Worm (Caenorhabditis elegans) whole organism, late embryonic: ENCODE results near the gene F46G11.2.

Experiments
- C08G9.2 ChIP-seq: sonication (generic microtip); optimal IDR thresholded peaks from 2 replicates; lab custom pipeline; 2016; ENCODE audit warnings: mild to moderate bottlenecking, missing genetic modification characterization, moderate library complexity, missing compliant biosample characterization
- F13H6.1 ChIP-seq: sonication (generic microtip); optimal IDR thresholded peaks from 2 replicates; lab custom pipeline; 2016; ENCODE audit warnings: missing genetic modification characterization, missing compliant biosample characterization
- K09A11.1 ChIP-seq: sonication (generic microtip); optimal IDR thresholded peaks from 2 replicates; lab custom pipeline; 2017; ENCODE audit warnings: antibody characterized with exemption, mild to moderate bottlenecking, missing genetic modification characterization, missing compliant biosample characterization; ENCODE audit not compliant: insufficient read depth
- ahr-1 ChIP-seq: sonication (generic microtip); optimal IDR thresholded peaks from 2 replicates; lab custom pipeline; 2016; ENCODE audit warnings: missing genetic modification characterization, missing compliant biosample characterization
- ceh-14 ChIP-seq: sonication (generic microtip); optimal IDR thresholded peaks from 2 replicates; lab custom pipeline; 2016; ENCODE audit warnings: missing genotype, missing genetic modification characterization, missing compliant biosample characterization
- ceh-18 ChIP-seq: sonication (generic microtip); optimal IDR thresholded peaks from 2 replicates; lab custom pipeline; 2016; ENCODE audit warnings: missing genetic modification characterization, missing compliant biosample characterization
- ceh-19 ChIP-seq: fragments of 200-800 bp; sonication (Bioruptor generic); optimal IDR thresholded peaks from 2 replicates; lab custom pipeline; 2018; ENCODE audit warnings: mild to moderate bottlenecking, missing genetic modification characterization, missing compliant biosample characterization
- ceh-2 ChIP-seq: sonication (generic microtip); optimal IDR thresholded peaks from 2 replicates; lab custom pipeline; 2016; ENCODE audit warnings: missing genotype, missing genetic modification characterization, missing compliant biosample characterization
- ceh-24 ChIP-seq: sonication (generic microtip); optimal IDR thresholded peaks from 2 replicates; lab custom pipeline; 2016; ENCODE audit warnings: mild to moderate bottlenecking, missing genetic modification characterization, missing compliant biosample characterization
- ceh-30 ChIP-seq: fragments of 150-350 bp; optimal IDR thresholded peaks from 2 replicates; lab custom pipeline; 2014; ENCODE audit warnings: missing biosample characterization, missing genetic modification characterization
- ceh-31 ChIP-seq: sonication (generic microtip); optimal IDR thresholded peaks from 2 replicates; lab custom pipeline; 2016; ENCODE audit warnings: missing genetic modification characterization, missing compliant biosample characterization
- ceh-34 ChIP-seq: sonication (generic microtip); optimal IDR thresholded peaks from 2 replicates; lab custom pipeline; 2016; ENCODE audit warnings: mild to moderate bottlenecking, missing genetic modification characterization, missing compliant biosample characterization
- ceh-45 ChIP-seq: fragments of 200-800 bp; sonication (Bioruptor generic); IDR thresholded peaks from 2 replicates; pipeline ENCODE4 v1.3.6; 2022; ENCODE audit warnings: missing genetic modification reagents, missing genetic modification characterization, missing compliant biosample characterization
- ceh-6 ChIP-seq: fragments of 200-800 bp; sonication (Bioruptor generic); optimal IDR thresholded peaks from 2 replicates; lab custom pipeline; 2018; ENCODE audit warnings: mild to moderate bottlenecking, missing genetic modification characterization, missing compliant biosample characterization
- ceh-9 ChIP-seq: sonication (generic microtip); optimal IDR thresholded peaks from 2 replicates; lab custom pipeline; 2016; ENCODE audit warnings: mild to moderate bottlenecking, missing genetic modification characterization, inconsistent platforms, missing compliant biosample characterization
- che-1 ChIP-seq: sonication (generic microtip); optimal IDR thresholded peaks from 2 replicates; lab custom pipeline; 2016; ENCODE audit warnings: mild to moderate bottlenecking, missing genetic modification characterization, missing compliant biosample characterization
- dmd-4 ChIP-seq: sonication (generic microtip); optimal IDR thresholded peaks from 2 replicates; lab custom pipeline; 2016; ENCODE audit warnings: borderline replicate concordance, missing genetic modification characterization, missing compliant biosample characterization
- dve-1 ChIP-seq: sonication (generic microtip); optimal IDR thresholded peaks from 2 replicates; lab custom pipeline; 2017; ENCODE audit warnings: antibody characterized with exemption, mild to moderate bottlenecking, missing genetic modification characterization, missing compliant biosample characterization
- elt-2 ChIP-seq: sonication (generic microtip); optimal IDR thresholded peaks from 2 replicates; lab custom pipeline; 2016; ENCODE audit warnings: missing genetic modification reagents, missing genetic modification characterization, missing compliant biosample characterization
- elt-4 ChIP-seq: sonication (generic microtip); optimal IDR thresholded peaks from 2 replicates; lab custom pipeline; 2016; ENCODE audit warnings: missing genetic modification characterization, missing compliant biosample characterization
- eyg-1 ChIP-seq: sonication (generic microtip); optimal IDR thresholded peaks from 2 replicates; lab custom pipeline; 2016; ENCODE audit warnings: missing genotype, missing genetic modification characterization, missing compliant biosample characterization
- fkh-10 ChIP-seq: fragments of 150-350 bp; optimal IDR thresholded peaks from 2 replicates; lab custom pipeline; 2014; ENCODE audit warnings: missing biosample characterization, missing genetic modification reagents, missing genetic modification characterization
- gmeb-2 ChIP-seq: sonication (generic microtip); optimal IDR thresholded peaks from 2 replicates; lab custom pipeline; 2016; ENCODE audit warnings: missing genetic modification characterization, inconsistent platforms, missing compliant biosample characterization
- hlh-13 ChIP-seq: fragments of 200-800 bp; sonication (Bioruptor generic); optimal IDR thresholded peaks from 2 replicates; lab custom pipeline; 2018; ENCODE audit warnings: mild to moderate bottlenecking, missing genetic modification characterization, missing compliant biosample characterization
- hlh-15 ChIP-seq: sonication (generic microtip); optimal IDR thresholded peaks from 2 replicates; lab custom pipeline; 2016; ENCODE audit warnings: missing genetic modification characterization, missing compliant biosample characterization
- hlh-30 ChIP-seq: sonication (generic microtip); optimal IDR thresholded peaks from 2 replicates; lab custom pipeline; 2017; ENCODE audit warnings: antibody characterized with exemption, missing genetic modification characterization, missing compliant biosample characterization; ENCODE audit not compliant: insufficient read depth
- hlh-6 ChIP-seq: sonication (generic microtip); optimal IDR thresholded peaks from 2 replicates; lab custom pipeline; 2016; ENCODE audit warnings: missing genotype, missing genetic modification characterization, missing compliant biosample characterization
- madf-2 ChIP-seq: sonication (generic microtip); optimal IDR thresholded peaks from 2 replicates; lab custom pipeline; 2017; ENCODE audit warnings: missing genetic modification characterization, missing compliant biosample characterization
- npax-4 ChIP-seq: sonication (generic microtip); optimal IDR thresholded peaks from 2 replicates; lab custom pipeline; 2016; ENCODE audit warnings: missing genetic modification characterization, missing compliant biosample characterization
- pag-3 ChIP-seq: sonication (generic microtip); optimal IDR thresholded peaks from 2 replicates; lab custom pipeline; 2016; ENCODE audit warnings: missing compliant biosample characterization, missing genetic modification characterization, borderline replicate concordance
- pat-9 ChIP-seq: fragments of 200-800 bp; sonication (Bioruptor generic); optimal IDR thresholded peaks from 2 replicates; lab custom pipeline; 2018; ENCODE audit warnings: mild to moderate bottlenecking, missing genetic modification characterization, moderate library complexity, missing compliant biosample characterization
- pax-1 ChIP-seq: fragments of 150-350 bp; optimal IDR thresholded peaks from 2 replicates; lab custom pipeline; 2014; ENCODE audit warnings: missing biosample characterization, missing genetic modification characterization
- pha-2 ChIP-seq: sonication (generic microtip); optimal IDR thresholded peaks from 2 replicates; lab custom pipeline; 2017; ENCODE audit warnings: mild to moderate bottlenecking, missing genetic modification characterization, missing compliant biosample characterization
- pqm-1 ChIP-seq: sonication (generic microtip); optimal IDR thresholded peaks from 2 replicates; lab custom pipeline; 2016; ENCODE audit warnings: missing genetic modification characterization, missing compliant biosample characterization
- pros-1 ChIP-seq: fragments of 150-350 bp; optimal IDR thresholded peaks from 2 replicates; lab custom pipeline; 2014; ENCODE audit warnings: missing biosample characterization, missing genetic modification reagents, missing genetic modification characterization
- ref-2 ChIP-seq: sonication (generic microtip); optimal IDR thresholded peaks from 2 replicates; lab custom pipeline; 2016; ENCODE audit warnings: missing genetic modification characterization, missing compliant biosample characterization
- rnt-1 ChIP-seq: sonication (generic microtip); optimal IDR thresholded peaks from 2 replicates; lab custom pipeline; 2016; ENCODE audit warnings: missing genetic modification characterization, missing compliant biosample characterization
- sdc-2 ChIP-seq: sonication (generic microtip); optimal IDR thresholded peaks from 2 replicates; lab custom pipeline; 2016; ENCODE audit warnings: missing genotype, missing genetic modification characterization, missing compliant biosample characterization
- sox-2 ChIP-seq: fragments of 200-800 bp; sonication (Bioruptor generic); IDR thresholded peaks from 2 replicates; pipeline ENCODE4 v1.3.6; 2022; ENCODE audit warnings: missing genetic modification reagents, missing genetic modification characterization, missing compliant biosample characterization
- syd-9 ChIP-seq: sonication (generic microtip); optimal IDR thresholded peaks from 2 replicates; lab custom pipeline; 2016; ENCODE audit warnings: mild to moderate bottlenecking, missing genetic modification characterization, moderate library complexity, missing compliant biosample characterization
- tbx-2 ChIP-seq: sonication (generic microtip); optimal IDR thresholded peaks from 2 replicates; lab custom pipeline; 2016; ENCODE audit warnings: missing genetic modification characterization, missing compliant biosample characterization
- ttx-3 ChIP-seq: sonication (generic microtip); optimal IDR thresholded peaks from 2 replicates; lab custom pipeline; 2016; ENCODE audit warnings: missing genetic modification reagents, missing genetic modification characterization, missing compliant biosample characterization
- unc-3 ChIP-seq, 2 experiments: fragments of 200-800 bp in 1 of 2; sonication (Bioruptor generic) in 1 of 2; sonication (generic microtip) in 1 of 2; conservative IDR thresholded peaks in 1 of 2; optimal IDR thresholded peaks in 1 of 2; 2 replicates each; pipeline versions ENCODE4 v1.3.6 to Lab custom; 2016 to 2022; ENCODE audit warnings: missing compliant biosample characterization in 2 of 2, missing genetic modification characterization in 2 of 2, missing genetic modification reagents in 1 of 2
- unc-55 ChIP-seq: sonication (generic microtip); optimal IDR thresholded peaks from 2 replicates; lab custom pipeline; 2017; ENCODE audit warnings: missing biosample characterization, missing genetic modification reagents, missing genetic modification characterization
- unc-86 ChIP-seq: sonication (generic microtip); optimal IDR thresholded peaks from 2 replicates; lab custom pipeline; 2016; ENCODE audit warnings: missing genetic modification characterization, missing compliant biosample characterization
- zip-5 ChIP-seq: sonication (generic microtip); optimal IDR thresholded peaks from 2 replicates; lab custom pipeline; 2016; ENCODE audit warnings: missing genetic modification characterization, missing compliant biosample characterization

The F46G11.2 gene

DNA sequence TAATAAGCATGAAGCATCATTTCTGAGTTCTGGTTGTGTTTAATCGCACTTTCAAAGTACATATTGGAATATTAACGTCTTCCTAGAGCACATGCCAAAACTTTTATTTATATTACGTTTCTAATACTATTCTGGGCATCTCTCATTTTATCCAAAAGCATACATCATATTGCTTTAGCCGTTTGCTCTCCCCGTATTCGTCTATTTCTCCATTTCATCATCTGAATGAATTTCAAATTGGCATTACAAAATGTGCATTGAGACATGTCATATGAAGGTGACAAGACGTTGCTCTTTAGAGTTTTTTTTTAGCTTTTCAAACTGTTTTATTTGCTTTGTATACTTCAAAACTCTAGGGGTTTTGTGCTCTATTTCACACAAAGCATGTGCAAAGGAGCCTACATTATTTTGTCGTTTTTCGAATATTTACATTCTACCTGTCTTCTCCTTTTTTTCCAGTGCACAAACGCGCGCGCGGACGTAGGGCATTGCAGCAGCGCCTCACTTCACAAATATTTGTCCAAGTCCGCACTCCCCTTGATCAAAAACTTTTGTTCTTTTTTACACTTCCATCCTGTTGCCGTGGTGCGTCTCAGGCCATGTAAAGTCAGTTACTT, 15.3 kb upstream of the F46G11.2 start:
- TF ChIP-seq madf-2 (tag; lab: Kevin White, UChicago) (no peak), hlh-30 (tag; lab: Kevin White, UChicago) (no peak), dve-1 (tag; lab: Kevin White, UChicago) (no peak), elt-2 (tag; lab: Kevin White, UChicago) (no peak), ceh-6 (no peak), gmeb-2 (tag; lab: Kevin White, UChicago) (no peak), tbx-2 (tag; lab: Kevin White, UChicago) (no peak), pag-3 (tag; lab: Kevin White, UChicago) (no peak), K09A11.1 (no peak), hlh-13 (GFP tag; lab: Kevin White, UChicago) (no peak), ahr-1 (tag; lab: Kevin White, UChicago) (no peak), unc-3 (GFP tag; conservative IDR thresholded peaks at IDR 0.05; lab: Robert Waterston, UW) (no peak), unc-3 (tag; optimal IDR thresholded peaks at IDR 0.05; lab: Kevin White, UChicago) (no peak), ceh-2 (tag; lab: Kevin White, UChicago) (no peak), pqm-1 (no peak), ceh-30 (tag; lab: Kevin White, UChicago) (no peak), F13H6.1 (tag; lab: Kevin White, UChicago) (no peak), ceh-18 (no peak)

DNA sequence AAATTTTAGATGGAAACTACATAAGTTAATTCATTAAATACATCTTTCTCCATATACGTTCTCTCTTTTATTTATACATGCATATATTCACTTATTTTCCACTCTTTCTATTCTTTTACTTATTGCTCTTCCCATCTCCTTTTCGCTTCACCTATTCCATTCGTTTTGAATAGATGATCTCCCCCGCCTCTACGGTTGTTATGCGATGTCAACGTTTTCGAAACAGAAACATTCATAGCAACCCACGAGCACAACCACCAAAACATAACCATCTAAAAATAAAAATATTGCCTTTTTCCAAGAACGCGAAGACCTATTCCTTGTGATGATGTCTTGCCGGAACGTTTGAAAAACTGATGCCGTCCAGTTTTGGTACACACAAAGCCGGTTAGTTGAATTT, 14.5 kb upstream of the F46G11.2 start, which contains the start of gene sym-3:
sym-3 (plus strand) TSS at position 301 of the 400 bp plus-strand sequence.
- TF ChIP-seq elt-2 (tag; lab: Kevin White, UChicago) (no peak), che-1 (tag; lab: Kevin White, UChicago) (no peak), eyg-1 (tag; lab: Kevin White, UChicago) (no peak), ceh-19 (GFP tag; lab: Kevin White, UChicago) (no peak), ref-2 (tag; lab: Kevin White, UChicago) (no peak), unc-86 (tag; lab: Kevin White, UChicago) (no peak), ttx-3 (tag; lab: Kevin White, UChicago) (no peak), sox-2 (GFP tag; lab: Robert Waterston, UW) (no peak), dmd-4 (tag; lab: Kevin White, UChicago) (no peak), K09A11.1 (no peak), hlh-15 (no peak), unc-55 (GFP tag; lab: Kevin White, UChicago) (no peak), ceh-45 (GFP tag; lab: Robert Waterston, UW) (no peak)

DNA sequence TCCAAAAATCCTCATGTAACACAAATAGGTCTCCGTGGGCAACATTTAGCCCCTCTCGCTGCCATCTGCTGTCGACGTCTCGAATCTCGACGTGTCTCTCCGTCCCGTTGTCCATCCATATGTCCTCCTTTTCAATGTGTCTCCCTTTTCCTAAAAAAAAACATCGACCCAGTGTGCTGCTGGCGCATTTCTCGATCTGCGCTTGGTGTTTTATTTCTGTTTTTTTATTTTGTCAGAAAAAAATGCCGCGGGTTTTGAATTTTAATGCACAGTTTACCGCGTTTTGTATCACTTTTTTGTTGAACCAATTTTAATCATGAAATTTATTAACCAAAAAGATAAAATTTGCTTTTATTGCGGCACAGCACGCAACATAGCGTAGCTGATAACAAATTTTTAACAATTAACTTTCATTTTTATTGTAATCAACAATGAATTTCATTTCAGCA, 12.1 kb upstream of the F46G11.2 start:
- TF ChIP-seq ceh-14 (tag; lab: Kevin White, UChicago) (no peak), gmeb-2 (tag; lab: Kevin White, UChicago) (no peak), ceh-9 (tag; lab: Kevin White, UChicago) (no peak), C08G9.2 (tag; lab: Kevin White, UChicago) (peak; percentile 3), pqm-1 (no peak), rnt-1 (peak; percentile 20), pax-1 (no peak), elt-4 (tag; lab: Kevin White, UChicago) (no peak), pag-3 (tag; lab: Kevin White, UChicago) (no peak), unc-3 (GFP tag; conservative IDR thresholded peaks at IDR 0.05; lab: Robert Waterston, UW) (no peak), unc-3 (tag; optimal IDR thresholded peaks at IDR 0.05; lab: Kevin White, UChicago) (no peak), ceh-31 (tag; lab: Kevin White, UChicago) (peak; percentile 51), hlh-6 (tag; lab: Kevin White, UChicago) (no peak), unc-86 (tag; lab: Kevin White, UChicago) (no peak), npax-4 (tag; lab: Kevin White, UChicago) (no peak), zip-5 (tag; lab: Kevin White, UChicago) (no peak), fkh-10 (GFP tag; lab: Kevin White, UChicago) (no peak), elt-2 (tag; lab: Kevin White, UChicago) (peak; percentile 19), ceh-19 (GFP tag; lab: Kevin White, UChicago) (no peak), ceh-6 (no peak), sdc-2 (tag; lab: Kevin White, UChicago) (peak; percentile 93), pros-1 (tag; lab: Kevin White, UChicago) (no peak), pat-9 (tag; lab: Kevin White, UChicago) (no peak), ceh-45 (GFP tag; lab: Robert Waterston, UW) (no peak), pha-2 (tag; lab: Kevin White, UChicago) (no peak), ttx-3 (tag; lab: Kevin White, UChicago) (no peak), syd-9 (tag; lab: Kevin White, UChicago) (no peak), ceh-34 (tag; lab: Kevin White, UChicago) (no peak), sox-2 (GFP tag; lab: Robert Waterston, UW) (no peak), ceh-18 (peak; percentile 21), ceh-24 (tag; lab: Kevin White, UChicago) (no peak)
